Worm (Caenorhabditis elegans): ENCODE measurements around the gene rsp-5.

Gene rsp-5

DNA sequence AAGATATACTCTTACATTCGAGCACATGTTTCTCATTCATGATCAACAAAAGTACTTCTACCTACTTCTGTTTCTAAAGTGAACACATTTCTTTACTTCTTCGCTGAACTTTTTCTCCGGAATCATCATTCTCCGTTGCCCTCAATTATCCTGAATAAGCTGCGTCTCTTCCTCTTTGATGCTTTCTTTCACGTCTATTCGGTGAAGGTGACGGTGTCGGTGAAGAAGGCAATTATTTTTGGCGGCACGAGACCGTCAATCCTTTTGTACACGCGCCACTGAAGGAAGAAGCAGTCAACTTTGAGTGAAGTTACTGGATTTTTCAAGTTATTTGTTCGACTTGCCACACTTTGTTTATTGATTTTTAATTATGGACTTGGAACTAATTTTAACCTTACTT, 41.6 kb downstream of the rsp-5 start, which contains the start of gene abch-1:
Gene abch-1 (minus strand): TSS at position 101 of the 400 bp plus-strand sequence.
- TF ChIP-seq tbx-11 (GFP tag; IDR thresholded peaks at IDR 0.05) (no peak), tra-4 (tag; optimal IDR thresholded peaks at IDR 0.05) (no peak), hmbx-1 (tag; optimal IDR thresholded peaks at IDR 0.05) (no peak), scrt-1 (GFP tag; IDR thresholded peaks at IDR 0.05) (no peak), aly-1 (tag; optimal IDR thresholded peaks at IDR 0.05) (no peak), pes-1 (GFP tag; IDR thresholded peaks at IDR 0.05) (no peak), F13C5.2 (tag; optimal IDR thresholded peaks at IDR 0.05) (no peak), sea-1 (GFP tag; conservative IDR thresholded peaks at IDR 0.05) (no peak), ceh-36 (tag; optimal IDR thresholded peaks at IDR 0.05) (no peak), tbx-37 (GFP tag; conservative IDR thresholded peaks at IDR 0.05) (no peak), flt-1 (GFP tag; IDR thresholded peaks at IDR 0.05) (no peak), ets-7 (tag; optimal IDR thresholded peaks at IDR 0.05) (no peak), hnd-1 (tag; optimal IDR thresholded peaks at IDR 0.05) (no peak), hmg-4 (GFP tag; optimal IDR thresholded peaks at IDR 0.05) (no peak), ama-1 (optimal IDR thresholded peaks at IDR 0.05) (no peak), B0310.2 (tag; optimal IDR thresholded peaks at IDR 0.05) (no peak), ceh-13 (GFP tag; optimal IDR thresholded peaks at IDR 0.05) (no peak)

DNA sequence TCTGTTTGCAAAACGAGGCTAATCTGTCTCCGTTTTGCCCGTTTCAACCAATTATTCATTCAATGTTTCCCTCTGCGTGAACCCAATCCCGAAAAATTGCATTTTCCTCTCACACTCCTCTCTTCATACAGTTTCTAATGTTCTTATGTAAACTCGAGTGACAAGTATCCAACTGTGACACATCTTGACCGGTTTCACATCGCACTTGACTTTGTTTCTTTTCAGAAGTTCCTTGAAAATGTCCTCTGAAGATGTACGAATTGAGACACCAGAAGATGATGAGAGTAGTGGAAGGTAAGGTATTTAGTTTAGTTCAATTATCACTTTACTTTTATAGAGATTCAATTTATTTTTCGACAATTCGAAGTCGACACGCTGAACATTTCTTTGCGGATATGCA, 42.0 kb downstream of the rsp-5 start, which contains the start of gene abcx-1:
Gene abcx-1 (plus strand): TSS at position 224 of the 400 bp plus-strand sequence.
- TF ChIP-seq tbx-37 (GFP tag; conservative IDR thresholded peaks at IDR 0.05) (no peak), ceh-13 (GFP tag; optimal IDR thresholded peaks at IDR 0.05) (no peak), pes-1 (GFP tag; IDR thresholded peaks at IDR 0.05) (no peak), ama-1 (optimal IDR thresholded peaks at IDR 0.05) (no peak), hnd-1 (tag; optimal IDR thresholded peaks at IDR 0.05) (no peak), tbx-11 (GFP tag; IDR thresholded peaks at IDR 0.05) (no peak), ceh-36 (tag; optimal IDR thresholded peaks at IDR 0.05) (no peak), ets-7 (tag; optimal IDR thresholded peaks at IDR 0.05) (no peak), hmg-4 (GFP tag; optimal IDR thresholded peaks at IDR 0.05) (no peak), scrt-1 (GFP tag; IDR thresholded peaks at IDR 0.05) (no peak), hmbx-1 (tag; optimal IDR thresholded peaks at IDR 0.05) (no peak), sea-1 (GFP tag; conservative IDR thresholded peaks at IDR 0.05) (no peak)

DNA sequence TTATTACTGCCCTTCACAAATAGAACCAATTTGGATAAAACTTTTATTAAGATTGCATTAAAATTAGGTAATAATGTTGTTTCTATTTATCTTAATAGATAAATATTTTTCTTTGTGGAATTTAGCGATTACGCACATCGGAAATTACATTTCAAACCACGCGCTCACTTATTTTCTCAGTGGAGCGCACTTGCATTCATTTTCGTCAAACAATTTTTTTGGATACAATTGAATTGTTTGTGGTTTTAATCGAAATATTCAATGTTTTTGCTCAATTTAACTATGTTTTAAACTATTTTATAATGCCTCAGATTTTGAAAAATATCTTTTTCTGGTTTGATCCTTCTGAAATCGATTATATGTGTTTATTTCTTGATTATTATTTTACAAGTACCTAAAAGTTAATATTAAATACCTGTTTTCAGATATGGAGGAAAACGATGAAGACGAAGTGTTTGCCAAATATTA, 46.0 kb downstream of the rsp-5 start, which contains the start of gene utp-20:
Gene utp-20 (plus strand): TSS at position 418 of the 468 bp plus-strand sequence.
- TF ChIP-seq flt-1 (GFP tag; IDR thresholded peaks at IDR 0.05) = no peak
- TF ChIP-seq F13C5.2 (tag; optimal IDR thresholded peaks at IDR 0.05) = peak; percentile 5

Measured in whole organism, early embryonic.